Fruit fly (Drosophila melanogaster) whole organism, embryonic: ENCODE measurements around the gene Hmbs.

Experiments
- Bteb2 ChIP-seq: fragments of 200-800 bp; sonication (Bioruptor generic); optimal IDR thresholded peaks from 2 replicates; lab custom pipeline; 2016; ENCODE audit warnings: missing biosample characterization, missing genetic modification characterization
- C15 ChIP-seq: fragments of 200-800 bp; sonication (Bioruptor generic); IDR thresholded peaks from 3 replicates; pipeline ENCODE4 v1.3.6; 2022; ENCODE audit warnings: missing biosample characterization, missing genetic modification characterization
- CG10267 ChIP-seq: fragments of 200-800 bp; sonication (Bioruptor generic); optimal IDR thresholded peaks from 2 replicates; lab custom pipeline; 2018; ENCODE audit warnings: missing biosample characterization, mild to moderate bottlenecking, missing genetic modification characterization, moderate library complexity
- CG11093 ChIP-seq: fragments of 200-800 bp; sonication (Bioruptor generic); IDR thresholded peaks from 3 replicates; pipeline ENCODE4 v1.3.6; 2022; ENCODE audit warnings: missing biosample characterization, missing genetic modification characterization
- CG12299 ChIP-seq: fragments of 200-800 bp; sonication (Bioruptor generic); optimal IDR thresholded peaks from 2 replicates; lab custom pipeline; 2018; ENCODE audit warnings: missing biosample characterization, mild to moderate bottlenecking, missing genetic modification characterization
- CG12659 ChIP-seq: fragments of 200-800 bp; sonication (Bioruptor generic); optimal IDR thresholded peaks from 3 replicates; lab custom pipeline; 2017; ENCODE audit warnings: mild to moderate bottlenecking, missing biosample characterization, missing genetic modification reagents, missing genetic modification characterization
- CG13424 ChIP-seq: fragments of 200-800 bp; sonication (Bioruptor generic); optimal IDR thresholded peaks from 2 replicates; lab custom pipeline; 2019; ENCODE audit warnings: missing biosample characterization, mild to moderate bottlenecking, missing genetic modification characterization, moderate library complexity
- CG13624 ChIP-seq: fragments of 200-800 bp; sonication (Bioruptor generic); optimal IDR thresholded peaks from 2 replicates; lab custom pipeline; 2016; ENCODE audit warnings: missing biosample characterization, missing genetic modification characterization
- CG16813 ChIP-seq: fragments of 200-800 bp; sonication (Bioruptor generic); IDR thresholded peaks from 3 replicates; pipeline ENCODE4 v1.3.6; 2022; ENCODE audit warnings: missing biosample characterization, missing genetic modification characterization; ENCODE audit not compliant: partially characterized antibody
- CG18476 ChIP-seq: fragments of 200-800 bp; sonication (Bioruptor generic); optimal IDR thresholded peaks from 2 replicates; lab custom pipeline; 2016; ENCODE audit warnings: missing biosample characterization, mild to moderate bottlenecking, missing genetic modification characterization
- CG2875 ChIP-seq: fragments of 200-800 bp; sonication (Bioruptor generic); optimal IDR thresholded peaks from 2 replicates; lab custom pipeline; 2017; ENCODE audit warnings: missing biosample characterization, mild to moderate bottlenecking, missing genetic modification characterization, missing genetic modification reagents
- CG31388 ChIP-seq: fragments of 200-800 bp; sonication (Bioruptor generic); optimal IDR thresholded peaks from 2 replicates; lab custom pipeline; 2016; ENCODE audit warnings: missing biosample characterization, missing genetic modification characterization
- CG6813 ChIP-seq: fragments of 200-800 bp; sonication (Bioruptor generic); optimal IDR thresholded peaks from 2 replicates; lab custom pipeline; 2017; ENCODE audit warnings: missing biosample characterization, missing genetic modification characterization, mild to moderate bottlenecking, moderate library complexity, missing genetic modification reagents
- CHES-1-like ChIP-seq: fragments of 200-800 bp; sonication (Bioruptor generic); optimal IDR thresholded peaks from 2 replicates; lab custom pipeline; 2016; ENCODE audit warnings: missing biosample characterization, missing genetic modification characterization
- Fer2 ChIP-seq: fragments of 200-800 bp; sonication (Bioruptor generic); optimal IDR thresholded peaks from 2 replicates; lab custom pipeline; 2018; ENCODE audit warnings: missing biosample characterization, mild to moderate bottlenecking, missing genetic modification characterization, moderate library complexity
- HmgZ ChIP-seq: fragments of 200-800 bp; sonication (Bioruptor generic); optimal IDR thresholded peaks from 2 replicates; lab custom pipeline; 2018; ENCODE audit warnings: missing biosample characterization, mild to moderate bottlenecking, missing genetic modification characterization
- Hmx ChIP-seq: fragments of 200-800 bp; sonication (Bioruptor generic); optimal IDR thresholded peaks from 2 replicates; lab custom pipeline; 2016; ENCODE audit warnings: missing biosample characterization, missing genetic modification characterization
- Lpt ChIP-seq: fragments of >200 bp; optimal IDR thresholded peaks from 2 replicates; lab custom pipeline; 2018; ENCODE audit warnings: missing biosample characterization, missing genetic modification characterization
- Mad ChIP-seq: fragments of 200-800 bp; sonication (Bioruptor generic); optimal IDR thresholded peaks from 2 replicates; lab custom pipeline; 2016; ENCODE audit warnings: missing biosample characterization, missing genetic modification characterization
- Sry-β ChIP-seq: fragments of 200-800 bp; sonication (Bioruptor generic); optimal IDR thresholded peaks from 2 replicates; lab custom pipeline; 2018; ENCODE audit warnings: missing biosample characterization, mild to moderate bottlenecking, missing genetic modification characterization, moderate library complexity
- al ChIP-seq: fragments of 200-800 bp; sonication (Bioruptor generic); IDR thresholded peaks from 2 replicates; pipeline ENCODE4 v1.3.6; 2022; ENCODE audit warnings: missing biosample characterization, missing genetic modification characterization
- ap ChIP-seq: fragments of 200-800 bp; sonication (Bioruptor generic); IDR thresholded peaks from 2 replicates; pipeline ENCODE4 v1.3.6; 2022; ENCODE audit warnings: missing biosample characterization, missing genetic modification characterization
- ara ChIP-seq: fragments of 200-800 bp; sonication (Bioruptor generic); IDR thresholded peaks from 2 replicates; pipeline ENCODE4 v1.3.6; 2022; ENCODE audit warnings: missing biosample characterization, missing genetic modification characterization
- ase ChIP-seq: fragments of 200-800 bp; sonication (Bioruptor generic); IDR thresholded peaks from 3 replicates; pipeline ENCODE4 v1.3.6; 2022; ENCODE audit warnings: missing biosample characterization, missing genetic modification characterization
- bsh ChIP-seq, 2 experiments: fragments of 200-800 bp; sonication (Bioruptor generic); optimal IDR thresholded peaks; 2 replicates each; lab custom pipeline; 2017 to 2018; ENCODE audit warnings: mild to moderate bottlenecking in 2 of 2, missing biosample characterization in 2 of 2, missing genetic modification characterization in 2 of 2, moderate library complexity in 1 of 2
- cad ChIP-seq: fragments of >200 bp; optimal IDR thresholded peaks from 2 replicates; lab custom pipeline; 2017; ENCODE audit warnings: missing biosample characterization, missing genetic modification characterization
- caup ChIP-seq: fragments of 200-800 bp; sonication (Bioruptor generic); optimal IDR thresholded peaks from 3 replicates; lab custom pipeline; 2017; ENCODE audit warnings: missing biosample characterization, mild to moderate bottlenecking, missing genetic modification characterization, moderate library complexity; ENCODE audit not compliant: severe bottlenecking
- chm ChIP-seq: fragments of 200-800 bp; sonication (Bioruptor generic); IDR thresholded peaks from 2 replicates; pipeline ENCODE4 v1.3.6; 2022; ENCODE audit warnings: missing biosample characterization, missing genetic modification characterization
- corto ChIP-seq: fragments of 200-800 bp; sonication (Bioruptor generic); optimal IDR thresholded peaks from 2 replicates; lab custom pipeline; 2016; ENCODE audit warnings: missing biosample characterization, mild to moderate bottlenecking, missing genetic modification characterization, moderate library complexity
- cwo ChIP-seq: fragments of 200-800 bp; sonication (Bioruptor generic); optimal IDR thresholded peaks from 3 replicates; lab custom pipeline; 2017; ENCODE audit warnings: missing biosample characterization, missing genetic modification characterization, mild to moderate bottlenecking, moderate library complexity, missing genetic modification reagents
- dati ChIP-seq: fragments of 200-800 bp; sonication (Bioruptor generic); IDR thresholded peaks from 2 replicates; pipeline ENCODE4 v1.3.6; 2022; ENCODE audit warnings: missing biosample characterization, missing genetic modification characterization
- dysf ChIP-seq: fragments of 200-800 bp; sonication (Bioruptor generic); IDR thresholded peaks from 3 replicates; pipeline ENCODE4 v1.3.6; 2022; ENCODE audit warnings: missing biosample characterization, missing genetic modification characterization
- en ChIP-seq: fragments of 200-800 bp; sonication (Bioruptor generic); optimal IDR thresholded peaks from 2 replicates; lab custom pipeline; 2016; ENCODE audit warnings: missing biosample characterization, missing genetic modification characterization
- esg ChIP-seq: fragments of 200-800 bp; sonication (Bioruptor generic); conservative IDR thresholded peaks from 2 replicates; pipeline ENCODE4 v1.3.6; 2022; ENCODE audit warnings: missing biosample characterization, missing genetic modification characterization
- ewg ChIP-seq: fragments of 200-800 bp; sonication (Bioruptor generic); optimal IDR thresholded peaks from 3 replicates; lab custom pipeline; 2017; ENCODE audit warnings: mild to moderate bottlenecking, missing biosample characterization, missing genetic modification reagents, missing genetic modification characterization
- fu2 ChIP-seq: fragments of 200-800 bp; sonication (Bioruptor generic); optimal IDR thresholded peaks from 2 replicates; lab custom pipeline; 2016; ENCODE audit warnings: missing biosample characterization, missing genetic modification characterization
- hkb ChIP-seq, 2 experiments: fragments of 200-800 bp in 1 of 2; fragments of >200 bp in 1 of 2; sonication (Bioruptor generic) in 1 of 2; IDR thresholded peaks in 1 of 2; optimal IDR thresholded peaks in 1 of 2; 2 replicates each; pipeline versions ENCODE4 v1.3.6 to Lab custom; 2017 to 2022; ENCODE audit warnings: missing biosample characterization in 1 of 2, missing genetic modification characterization in 1 of 2
- insv ChIP-seq, 2 experiments: fragments of 200-800 bp; sonication (Bioruptor generic); optimal IDR thresholded peaks; 3 replicates each; lab custom pipeline; 2016 to 2018; ENCODE audit warnings: missing biosample characterization in 2 of 2, missing genetic modification characterization in 2 of 2
- lab ChIP-seq: fragments of 200-800 bp; sonication (Bioruptor generic); optimal IDR thresholded peaks from 3 replicates; lab custom pipeline; 2017; ENCODE audit warnings: missing biosample characterization, missing genetic modification characterization, mild to moderate bottlenecking, moderate library complexity, missing genetic modification reagents
- org-1 ChIP-seq: fragments of 200-800 bp; sonication (Bioruptor generic); optimal IDR thresholded peaks from 2 replicates; lab custom pipeline; 2017; ENCODE audit warnings: missing biosample characterization, missing genetic modification characterization
- prd ChIP-seq, 3 experiments: fragments of >200 bp in 2 of 3; fragments of 200-800 bp in 1 of 3; sonication (Bioruptor generic) in 1 of 3; optimal IDR thresholded peaks in 2 of 3; IDR thresholded peaks in 1 of 3; 2 replicates in 2 of 3; 3 replicates in 1 of 3; pipeline versions ENCODE4 v1.3.6 to Lab custom; 2017 to 2022; ENCODE audit warnings: missing biosample characterization in 1 of 3, missing genetic modification characterization in 1 of 3
- rib ChIP-seq: fragments of 200-800 bp; sonication (Bioruptor generic); IDR thresholded peaks from 2 replicates; pipeline ENCODE4 v1.3.6; 2022; ENCODE audit warnings: missing biosample characterization, missing genetic modification characterization
- run ChIP-seq: fragments of 200-800 bp; sonication (Bioruptor generic); optimal IDR thresholded peaks from 3 replicates; lab custom pipeline; 2018; ENCODE audit warnings: missing biosample characterization, mild to moderate bottlenecking, missing genetic modification characterization
- sima ChIP-seq: fragments of 200-800 bp; sonication (Bioruptor generic); optimal IDR thresholded peaks from 2 replicates; lab custom pipeline; 2016; ENCODE audit warnings: missing biosample characterization, missing genetic modification characterization
- slou ChIP-seq: fragments of 200-800 bp; sonication (Bioruptor generic); optimal IDR thresholded peaks from 3 replicates; lab custom pipeline; 2016; ENCODE audit warnings: missing biosample characterization, missing genetic modification characterization
- stc ChIP-seq: fragments of 200-800 bp; sonication (Bioruptor generic); IDR thresholded peaks from 2 replicates; pipeline ENCODE4 v1.3.6; 2022; ENCODE audit warnings: missing biosample characterization, missing genetic modification characterization
- toy ChIP-seq: fragments of 200-800 bp; sonication (Bioruptor generic); IDR thresholded peaks from 2 replicates; pipeline ENCODE4 v1.3.6; 2022; ENCODE audit warnings: missing biosample characterization, missing genetic modification characterization
- twi ChIP-seq: fragments of 200-800 bp; optimal IDR thresholded peaks from 2 replicates; lab custom pipeline; 2019; ENCODE audit warnings: missing biosample characterization, mild to moderate bottlenecking, missing genetic modification characterization, moderate library complexity
- vfl ChIP-seq: fragments of 200-800 bp; sonication (Bioruptor generic); optimal IDR thresholded peaks from 2 replicates; lab custom pipeline; 2016; ENCODE audit warnings: missing biosample characterization, missing genetic modification characterization
- zf30C ChIP-seq: fragments of 200-800 bp; sonication (Bioruptor generic); optimal IDR thresholded peaks from 3 replicates; lab custom pipeline; 2018; ENCODE audit warnings: missing biosample characterization, mild to moderate bottlenecking, missing genetic modification characterization

Gene Hmbs

DNA sequence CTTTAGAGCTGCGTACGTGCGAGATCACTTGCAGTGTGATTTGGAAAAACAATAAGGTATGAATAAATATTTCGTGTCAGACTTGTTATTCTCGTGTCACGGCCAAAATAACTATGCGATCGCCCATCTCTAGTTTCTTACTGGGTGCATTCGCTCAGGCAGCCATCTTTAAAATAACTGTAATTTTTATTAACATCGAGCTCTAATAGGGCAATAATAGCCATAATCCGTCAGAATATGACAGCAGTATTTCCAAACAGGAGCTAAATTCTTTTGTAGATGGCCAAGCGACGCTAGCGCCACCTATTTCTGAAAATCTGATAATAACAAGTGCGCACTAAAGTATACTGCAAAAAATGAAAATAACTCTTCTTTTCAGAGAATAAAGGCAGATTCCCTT is 17.4 kb downstream of the Hmbs start (continued):
- TF ChIP-seq ewg (peak; percentile 1), C15 (GFP tag; lab: Robert Waterston, UW) (no peak), cad (GFP tag; lab: Kevin White, UChicago) (peak; percentile 41), vfl (GFP tag; lab: Kevin White, UChicago) (no peak), zf30C (GFP tag; lab: Kevin White, UChicago) (peak; percentile 15), toy (GFP tag; lab: Robert Waterston, UW) (no peak), dati (GFP tag; lab: Robert Waterston, UW) (no peak), slou (no peak), CG6813 (no peak), CG13424 (tag; lab: Kevin White, UChicago) (peak; percentile 23), stc (GFP tag; lab: Robert Waterston, UW) (peak; percentile 27; the same call in 1 of the 2 replicates), CG18476 (GFP tag; lab: Kevin White, UChicago) (no peak), Fer2 (tag; lab: Kevin White, UChicago) (peak; percentile 2), CG13624 (GFP tag; lab: Kevin White, UChicago) (peak; percentile 50), al (GFP tag; lab: Robert Waterston, UW) (no peak), Sry-β (GFP tag; lab: Kevin White, UChicago) (peak; percentile 32), corto (GFP tag; lab: Kevin White, UChicago) (no peak), twi (tag; lab: Kevin White, UChicago) (peak; percentile 3), cwo (no peak), prd (optimal IDR thresholded peaks at IDR 0.05; lab: Kevin White, UChicago) (no peak), prd (GFP tag; IDR thresholded peaks at IDR 0.05; lab: Robert Waterston, UW) (peak; percentile 40; the same call in 1 of the 3 replicates), CG12299 (tag; lab: Kevin White, UChicago) (no peak), CG10267 (tag; lab: Kevin White, UChicago) (peak; percentile 57), CHES-1-like (GFP tag; lab: Kevin White, UChicago) (no peak), Bteb2 (GFP tag; lab: Kevin White, UChicago) (no peak), CG12659 (peak; percentile 73), ara (GFP tag; lab: Robert Waterston, UW) (no peak), dysf (GFP tag; lab: Robert Waterston, UW) (no peak), ap (GFP tag; lab: Robert Waterston, UW) (no peak), esg (GFP tag; lab: Robert Waterston, UW) (no peak), sima (GFP tag; lab: Kevin White, UChicago) (no peak), CG2875 (GFP tag; lab: Kevin White, UChicago) (no peak), HmgZ (tag; lab: Kevin White, UChicago) (peak; percentile 70), CG16813 (GFP tag; lab: Robert Waterston, UW) (peak; percentile 90), fu2 (GFP tag; lab: Kevin White, UChicago) (no peak), Lpt (no peak), rib (GFP tag; lab: Robert Waterston, UW) (no peak), CG31388 (no peak), CG11093 (no peak), chm (0 out of 2 replicates have a peak, but pooled peaks have one; percentile 44), ase (GFP tag; lab: Robert Waterston, UW) (no peak), caup (GFP tag; lab: Kevin White, UChicago) (peak; percentile 10), insv (GFP tag; optimal IDR thresholded peaks at IDR 0.05; lab: Kevin White, UChicago) (peak in 1 of 2 experiments; percentile 86), bsh (GFP tag; optimal IDR thresholded peaks at IDR 0.05; lab: Kevin White, UChicago) (peak in 1 of 2 experiments; percentile 18), org-1 (no peak), run (tag; lab: Kevin White, UChicago) (no peak), lab (peak; percentile 55), en (GFP tag; lab: Kevin White, UChicago) (no peak), Hmx (GFP tag; lab: Kevin White, UChicago) (no peak), Mad (GFP tag; lab: Kevin White, UChicago) (no peak), hkb (optimal IDR thresholded peaks at IDR 0.05; lab: Kevin White, UChicago) (no peak), hkb (GFP tag; IDR thresholded peaks at IDR 0.05; lab: Robert Waterston, UW) (0 out of 2 replicates have a peak, but pooled peaks have one; percentile 20)
